Worm (Caenorhabditis elegans): ENCODE results near the gene cfap-36.

cfap-36 gene

DNA sequence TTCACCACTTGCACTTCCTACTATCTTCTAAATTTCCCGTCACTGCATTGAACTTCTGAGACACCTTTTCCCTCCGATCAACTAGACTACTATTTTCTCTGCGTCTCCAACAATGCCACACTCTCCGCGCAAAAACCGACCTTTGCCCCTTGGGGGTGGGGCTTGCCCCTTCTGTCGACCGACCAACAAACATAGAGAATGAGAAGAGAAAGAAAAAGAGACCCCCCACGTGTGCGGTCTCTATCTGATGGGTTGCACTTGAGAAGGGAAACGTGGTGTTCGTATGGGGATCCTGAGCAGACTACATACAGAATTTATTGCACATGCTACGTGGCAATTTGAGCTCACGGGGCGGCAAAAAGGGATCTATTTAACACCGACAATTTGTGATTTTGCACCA, 16.8 kb downstream of the cfap-36 start (continued):
- TF ChIP-seq F52B5.7 (tag; optimal IDR thresholded peaks at IDR 0.05) (no peak), die-1 (tag; optimal IDR thresholded peaks at IDR 0.05) (no peak), F10E7.11 (tag; optimal IDR thresholded peaks at IDR 0.05) (no peak), ama-1 (optimal IDR thresholded peaks at IDR 0.05) (no peak), ama-1 (GFP tag; optimal IDR thresholded peaks at IDR 0.05) (no peak), mel-28 (tag; optimal IDR thresholded peaks at IDR 0.05; ENCODE audit: borderline replicate concordance) (no peak), mxl-1 (tag; optimal IDR thresholded peaks at IDR 0.05) (no peak), Y53G8AR.9 (GFP tag; conservative IDR thresholded peaks at IDR 0.05) (0 out of 2 replicates have a peak, but pooled peaks have one; percentile 44), athp-1 (tag; optimal IDR thresholded peaks at IDR 0.05) (no peak), ets-4 (GFP tag; optimal IDR thresholded peaks at IDR 0.05) (no peak), nhr-90 (tag; optimal IDR thresholded peaks at IDR 0.05) (no peak), lsy-27 (tag; optimal IDR thresholded peaks at IDR 0.05; ENCODE audit: borderline replicate concordance, insufficient read depth) (no peak), F57C9.4 (tag; optimal IDR thresholded peaks at IDR 0.05) (no peak), lir-1 (GFP tag; conservative IDR thresholded peaks at IDR 0.05) (no peak), hmg-1.2 (GFP tag; IDR thresholded peaks at IDR 0.05) (peak; percentile 78), F49E8.2 (tag; optimal IDR thresholded peaks at IDR 0.05; ENCODE audit: insufficient read depth) (no peak), tlf-1 (GFP tag; optimal IDR thresholded peaks at IDR 0.05) (no peak), akir-1 (GFP tag; optimal IDR thresholded peaks at IDR 0.05) (no peak), B0261.1 (tag; optimal IDR thresholded peaks at IDR 0.05) (no peak), madf-6 (GFP tag; IDR thresholded peaks at IDR 0.05) (0 out of 2 replicates have a peak, but pooled peaks have one; percentile 30), nhr-80 (tag; optimal IDR thresholded peaks at IDR 0.05) (peak; percentile 29), zim-3 (tag; optimal IDR thresholded peaks at IDR 0.05) (no peak), hrde-1 (tag; optimal IDR thresholded peaks at IDR 0.05; ENCODE audit: borderline replicate concordance) (no peak), dox-1 (GFP tag; IDR thresholded peaks at IDR 0.05) (0 out of 2 replicates have a peak, but pooled peaks have one; percentile 43), Y53F4B.3 (GFP tag; IDR thresholded peaks at IDR 0.05) (no peak), aptf-2 (GFP tag; conservative IDR thresholded peaks at IDR 0.05) (no peak)

DNA sequence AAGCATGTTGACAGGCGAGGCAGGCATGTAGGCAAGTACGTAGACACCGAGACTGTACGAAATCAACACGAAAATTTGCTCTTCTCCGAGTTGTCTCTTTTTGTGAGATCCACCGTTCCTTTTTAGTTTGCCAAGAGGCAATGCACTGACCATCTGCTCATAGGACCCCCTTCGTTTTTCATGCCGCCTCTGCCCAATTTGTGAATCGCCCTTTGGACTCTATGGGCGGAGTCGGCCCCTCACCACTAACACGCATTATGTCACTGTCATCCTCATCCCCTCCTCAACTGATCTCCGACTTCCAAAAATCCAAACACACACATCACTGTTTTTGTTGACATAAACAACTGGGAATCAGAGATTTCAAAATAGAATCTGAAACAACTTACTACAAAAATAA, 18.1 kb downstream of the cfap-36 start:
- TF ChIP-seq ekl-4 (GFP tag; IDR thresholded peaks at IDR 0.05), result no peak

- TF ChIP-seq zfh-2 (GFP tag; conservative IDR thresholded peaks at IDR 0.05) (peak; percentile 87), ztf-26 (tag; optimal IDR thresholded peaks at IDR 0.05) (no peak), egrh-3 (GFP tag; IDR thresholded peaks at IDR 0.05) (peak; percentile 62; the same call in 1 of the 2 replicates), F57C9.4 (tag; optimal IDR thresholded peaks at IDR 0.05) (no peak), ceh-100 (GFP tag; IDR thresholded peaks at IDR 0.05) (no peak)
Measured at ce11 chrV:152156-152555, 19.9 kb downstream of the cfap-36 start.

- TF ChIP-seq F23B12.7 (tag; optimal IDR thresholded peaks at IDR 0.05; ENCODE audit: insufficient read depth) (no peak), B0261.1 (tag; optimal IDR thresholded peaks at IDR 0.05) (no peak), bed-1 (GFP tag; IDR thresholded peaks at IDR 0.05) (no peak), tbp1 (GFP tag; optimal IDR thresholded peaks at IDR 0.05) (no peak), nhr-80 (tag; optimal IDR thresholded peaks at IDR 0.05) (peak; percentile 73)
Measured at ce11 chrV:151310-151709, 20.7 kb downstream of the cfap-36 start, which contains the start of gene W03F9.4. W03F9.4 (minus strand) TSS chrV:151388.
